Worm (Caenorhabditis elegans) whole organism, young adult: ENCODE data around the gene lin-37.

ENCODE experiments used
- B0019.2 ChIP-seq: fragments of 200-800 bp; sonication (Bioruptor generic); conservative IDR thresholded peaks from 2 replicates; pipeline ENCODE4 v1.3.6; 2022; ENCODE audit warnings: missing genetic modification reagents, missing genetic modification characterization, missing compliant biosample characterization
- B0336.3 ChIP-seq: fragments of 200-800 bp; sonication (Bioruptor generic); IDR thresholded peaks from 2 replicates; pipeline ENCODE4 v1.3.6; 2022; ENCODE audit warnings: missing genetic modification characterization, missing compliant biosample characterization
- D2030.7 ChIP-seq: fragments of 200-800 bp; sonication (Bioruptor generic); IDR thresholded peaks from 2 replicates; pipeline ENCODE4 v1.3.6; 2022; ENCODE audit warnings: missing genetic modification reagents, missing genetic modification characterization, missing compliant biosample characterization
- F33H1.4 ChIP-seq: fragments of 200-800 bp; sonication (Bioruptor generic); IDR thresholded peaks from 2 replicates; pipeline ENCODE4 v1.3.6; 2022; ENCODE audit warnings: missing genetic modification reagents, missing genetic modification characterization, missing compliant biosample characterization
- T07F8.4 ChIP-seq: sonication (generic microtip); optimal IDR thresholded peaks from 2 replicates; lab custom pipeline; 2016; ENCODE audit warnings: mild to moderate bottlenecking, missing genetic modification characterization, moderate library complexity, missing compliant biosample characterization
- attf-5 ChIP-seq: fragments of 200-800 bp; sonication (Bioruptor generic); optimal IDR thresholded peaks from 2 replicates; lab custom pipeline; 2018; ENCODE audit warnings: mild to moderate bottlenecking, missing genetic modification characterization, missing compliant biosample characterization
- dpff-1 ChIP-seq: sonication (generic microtip); optimal IDR thresholded peaks from 2 replicates; lab custom pipeline; 2017; ENCODE audit warnings: mild to moderate bottlenecking, missing genetic modification characterization, missing compliant biosample characterization
- dpl-1 ChIP-seq: fragments of 150-350 bp; optimal IDR thresholded peaks from 2 replicates; lab custom pipeline; 2014; ENCODE audit warnings: missing biosample characterization, missing genetic modification reagents, missing genetic modification characterization
- egl-44 ChIP-seq: fragments of 200-800 bp; sonication (Bioruptor generic); IDR thresholded peaks from 2 replicates; pipeline ENCODE4 v1.3.6; 2022; ENCODE audit warnings: missing genetic modification reagents, missing genetic modification characterization, missing compliant biosample characterization
- egrh-3 ChIP-seq: fragments of 200-800 bp; sonication (Bioruptor generic); IDR thresholded peaks from 2 replicates; pipeline ENCODE4 v1.3.6; 2022; ENCODE audit warnings: missing genetic modification reagents, missing genetic modification characterization, missing compliant biosample characterization
- ekl-4 ChIP-seq: fragments of 200-800 bp; sonication (Bioruptor generic); IDR thresholded peaks from 2 replicates; pipeline ENCODE4 v1.3.6; 2022; ENCODE audit warnings: missing genetic modification reagents, missing genetic modification characterization, missing compliant biosample characterization
- fkh-3 ChIP-seq: sonication (generic microtip); optimal IDR thresholded peaks from 2 replicates; lab custom pipeline; 2016; ENCODE audit warnings: mild to moderate bottlenecking, missing genetic modification characterization, missing compliant biosample characterization
- gei-17 ChIP-seq: fragments of 200-800 bp; sonication (Bioruptor generic); optimal IDR thresholded peaks from 2 replicates; lab custom pipeline; 2018; ENCODE audit warnings: mild to moderate bottlenecking, missing genetic modification characterization, missing compliant biosample characterization
- him-1 ChIP-seq: sonication (generic microtip); optimal IDR thresholded peaks from 2 replicates; lab custom pipeline; 2016; ENCODE audit warnings: missing genotype, missing genetic modification reagents, missing genetic modification characterization, missing compliant biosample characterization
- hrde-1 ChIP-seq: sonication (generic microtip); optimal IDR thresholded peaks from 2 replicates; lab custom pipeline; 2016; ENCODE audit warnings: missing genetic modification characterization, mild to moderate bottlenecking, missing compliant biosample characterization, moderate library complexity, missing genotype, missing genetic modification reagents, borderline replicate concordance
- lin-26 ChIP-seq: fragments of 200-800 bp; sonication (Bioruptor generic); IDR thresholded peaks from 2 replicates; pipeline ENCODE4 v1.3.6; 2022; ENCODE audit warnings: missing genetic modification reagents, missing genetic modification characterization, missing compliant biosample characterization
- lin-35 ChIP-seq, 3 experiments: fragments of 150-350 bp in 2 of 3; sonication (generic microtip) in 1 of 3; optimal IDR thresholded peaks; 2 replicates each; lab custom pipeline; 2014 to 2018; ENCODE audit warnings: missing biosample characterization in 3 of 3, missing genetic modification characterization in 3 of 3, missing genetic modification reagents in 3 of 3
- lin-54 ChIP-seq: fragments of 200-800 bp; sonication (Bioruptor generic); optimal IDR thresholded peaks from 2 replicates; lab custom pipeline; 2018; ENCODE audit warnings: mild to moderate bottlenecking, missing genetic modification characterization, missing compliant biosample characterization
- lsl-1 ChIP-seq: fragments of 200-800 bp; sonication (Bioruptor generic); optimal IDR thresholded peaks from 2 replicates; lab custom pipeline; 2018; ENCODE audit warnings: mild to moderate bottlenecking, missing genetic modification characterization, moderate library complexity, missing compliant biosample characterization
- madf-10 ChIP-seq: sonication (generic microtip); optimal IDR thresholded peaks from 2 replicates; lab custom pipeline; 2016; ENCODE audit warnings: mild to moderate bottlenecking, missing genetic modification characterization, missing compliant biosample characterization
- madf-3 ChIP-seq: fragments of 200-800 bp; sonication (Bioruptor generic); IDR thresholded peaks from 2 replicates; pipeline ENCODE4 v1.3.6; 2022; ENCODE audit warnings: missing genetic modification reagents, missing genetic modification characterization, missing compliant biosample characterization
- madf-6 ChIP-seq: fragments of 200-800 bp; sonication (Bioruptor generic); IDR thresholded peaks from 2 replicates; pipeline ENCODE4 v1.3.6; 2022; ENCODE audit warnings: missing genetic modification reagents, missing genetic modification characterization, missing compliant biosample characterization
- nfyb-1 ChIP-seq: fragments of 200-800 bp; sonication (Bioruptor generic); IDR thresholded peaks from 2 replicates; pipeline ENCODE4 v1.3.6; 2022; ENCODE audit warnings: missing genetic modification reagents, missing genetic modification characterization, missing compliant biosample characterization
- nhr-120 ChIP-seq: fragments of 200-800 bp; sonication (Bioruptor generic); IDR thresholded peaks from 2 replicates; pipeline ENCODE4 v1.3.6; 2022; ENCODE audit warnings: missing genetic modification characterization, missing compliant biosample characterization
- nhr-80 ChIP-seq: sonication (generic microtip); optimal IDR thresholded peaks from 2 replicates; lab custom pipeline; 2016; ENCODE audit warnings: missing genetic modification characterization, missing compliant biosample characterization
- rec-8 ChIP-seq, 2 experiments: sonication (generic microtip); optimal IDR thresholded peaks; 2 replicates each; lab custom pipeline; 2016; ENCODE audit warnings: mild to moderate bottlenecking in 2 of 2, missing genetic modification characterization in 2 of 2, missing genetic modification reagents in 2 of 2, missing genotype in 2 of 2, missing biosample characterization in 1 of 2, missing compliant biosample characterization in 1 of 2, moderate library complexity in 1 of 2
- snpc-1.1 ChIP-seq: sonication (generic microtip); optimal IDR thresholded peaks from 2 replicates; lab custom pipeline; 2017; ENCODE audit warnings: missing genetic modification characterization, mild to moderate bottlenecking, missing compliant biosample characterization, antibody characterized with exemption, moderate library complexity, missing genotype, missing genetic modification reagents; ENCODE audit not compliant: insufficient read depth
- sptf-2 ChIP-seq: fragments of 200-800 bp; sonication (Bioruptor generic); optimal IDR thresholded peaks from 2 replicates; lab custom pipeline; 2018; ENCODE audit warnings: mild to moderate bottlenecking, missing genetic modification characterization, missing compliant biosample characterization
- tbx-9 ChIP-seq: sonication (generic microtip); optimal IDR thresholded peaks from 2 replicates; lab custom pipeline; 2016; ENCODE audit warnings: borderline replicate concordance, missing genetic modification characterization, inconsistent platforms, missing compliant biosample characterization
- unc-130 ChIP-seq: sonication (generic microtip); optimal IDR thresholded peaks from 2 replicates; lab custom pipeline; 2016; ENCODE audit warnings: missing genetic modification reagents, missing genetic modification characterization, missing compliant biosample characterization
- unc-62 ChIP-seq: fragments of 150-350 bp; optimal IDR thresholded peaks from 2 replicates; lab custom pipeline; 2014; ENCODE audit warnings: missing biosample characterization, missing genetic modification reagents, missing genetic modification characterization
- zfh-2 ChIP-seq: fragments of 200-800 bp; sonication (Bioruptor generic); conservative IDR thresholded peaks from 2 replicates; pipeline ENCODE4 v1.3.6; 2022; ENCODE audit warnings: missing genetic modification reagents, missing genetic modification characterization, missing compliant biosample characterization
- zim-3 ChIP-seq: sonication (generic microtip); optimal IDR thresholded peaks from 2 replicates; lab custom pipeline; 2017; ENCODE audit warnings: mild to moderate bottlenecking, missing genetic modification characterization, moderate library complexity, missing compliant biosample characterization
- ztf-28 ChIP-seq: fragments of 200-800 bp; sonication (Bioruptor generic); IDR thresholded peaks from 2 replicates; pipeline ENCODE4 v1.3.6; 2022; ENCODE audit warnings: missing genetic modification reagents, missing genetic modification characterization, missing compliant biosample characterization

The lin-37 gene

DNA sequence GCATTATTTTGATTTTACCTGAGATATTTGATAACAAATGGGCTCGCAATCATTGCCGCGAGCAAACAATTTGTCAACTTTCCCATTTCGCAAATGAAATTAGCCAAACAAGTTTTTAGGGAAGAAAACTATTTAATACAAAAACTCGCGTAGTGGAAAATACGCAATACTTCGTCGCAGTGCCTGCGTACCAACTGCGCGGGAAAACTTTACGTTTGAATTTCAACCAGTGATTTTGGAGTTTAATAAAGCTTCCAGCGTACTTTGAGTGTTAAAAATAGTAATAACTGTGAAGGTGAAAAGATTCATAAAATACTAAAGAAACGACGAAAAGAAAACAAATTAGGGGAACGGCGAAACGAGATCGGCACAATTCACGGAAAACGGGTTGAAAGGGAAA, 12.6 kb upstream of the lin-37 start, which contains the start of gene tofu-7 (continued):
- TF ChIP-seq ztf-28 (GFP tag; lab: Robert Waterston, UW): no peak
- peak; percentile 72 for TF ChIP-seq lin-54 (GFP tag; lab: Kevin White, UChicago)
- peak; percentile 11 for TF ChIP-seq hrde-1 (tag; lab: Kevin White, UChicago)
- TF ChIP-seq lsl-1 (GFP tag; lab: Kevin White, UChicago): peak; percentile 34
- TF ChIP-seq D2030.7 (GFP tag; lab: Robert Waterston, UW): peak; percentile 28; the same call in 1 of the 2 replicates
- TF ChIP-seq unc-130: no peak
- TF ChIP-seq snpc-1.1 (tag; lab: Kevin White, UChicago): no peak
- peak; percentile 66; the same call in 1 of the 2 replicates for TF ChIP-seq B0019.2 (GFP tag; lab: Robert Waterston, UW)
- peak; percentile 51 for TF ChIP-seq F33H1.4 (GFP tag; lab: Robert Waterston, UW)

DNA sequence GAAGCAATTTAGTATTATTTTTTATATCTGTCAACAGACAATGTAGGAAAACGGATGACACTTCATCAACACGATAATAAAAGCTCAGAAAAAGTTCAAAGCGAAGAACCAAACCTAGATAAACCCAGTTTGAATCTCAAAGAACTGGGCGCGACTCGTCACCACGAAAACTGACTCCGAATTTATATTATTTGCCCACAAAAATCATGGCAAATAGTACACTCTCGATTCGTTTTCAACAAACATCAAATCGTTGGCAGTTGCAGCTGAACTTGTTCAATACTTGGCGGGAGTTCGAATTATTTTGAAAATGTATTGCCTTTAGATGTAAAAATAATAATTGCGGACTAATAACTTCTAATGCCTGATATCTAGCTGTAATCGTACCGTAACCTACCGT, 10.8 kb upstream of the lin-37 start:
- TF ChIP-seq fkh-3 (tag; lab: Kevin White, UChicago): no peak
- TF ChIP-seq dpl-1 (GFP tag; lab: Kevin White, UChicago): no peak
- no peak for TF ChIP-seq egrh-3 (GFP tag; lab: Robert Waterston, UW)
- no peak for TF ChIP-seq attf-5 (GFP tag; lab: Kevin White, UChicago)
- TF ChIP-seq lin-26 (GFP tag; lab: Robert Waterston, UW): no peak
- TF ChIP-seq madf-3 (GFP tag; lab: Robert Waterston, UW): no peak
- no peak for TF ChIP-seq gei-17 (GFP tag; lab: Kevin White, UChicago)
- TF ChIP-seq madf-10 (tag; lab: Kevin White, UChicago): no peak
- TF ChIP-seq madf-6 (GFP tag; lab: Robert Waterston, UW): no peak
- TF ChIP-seq, all 124 proteins: peak for 0

DNA sequence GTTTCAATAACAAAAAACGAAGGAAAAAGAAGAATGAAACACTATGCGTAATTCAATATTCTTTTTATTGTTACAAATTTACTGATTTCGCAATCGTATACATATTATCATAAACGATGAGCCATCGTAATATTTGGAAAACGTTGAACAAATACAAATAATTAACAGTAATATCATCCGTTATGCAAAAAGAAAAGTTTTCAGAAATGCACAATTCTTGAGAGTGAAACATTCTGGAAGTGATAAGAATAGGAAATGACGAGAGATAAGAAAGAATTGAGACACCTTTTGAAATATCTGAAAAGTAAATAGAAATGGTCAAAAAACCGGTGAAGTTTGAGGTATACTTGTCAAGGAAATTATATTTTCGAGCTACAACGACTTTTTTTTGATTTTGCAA, 9.1 kb upstream of the lin-37 start:
- TF ChIP-seq unc-62 (GFP tag; lab: Kevin White, UChicago): peak; percentile 1
- TF ChIP-seq nhr-80 (tag; lab: Kevin White, UChicago): peak; percentile 41
- no peak for TF ChIP-seq sptf-2 (GFP tag; lab: Kevin White, UChicago)
- no peak for TF ChIP-seq lin-35 (GFP tag; optimal IDR thresholded peaks at IDR 0.05; lab: Kevin White, UChicago)

DNA sequence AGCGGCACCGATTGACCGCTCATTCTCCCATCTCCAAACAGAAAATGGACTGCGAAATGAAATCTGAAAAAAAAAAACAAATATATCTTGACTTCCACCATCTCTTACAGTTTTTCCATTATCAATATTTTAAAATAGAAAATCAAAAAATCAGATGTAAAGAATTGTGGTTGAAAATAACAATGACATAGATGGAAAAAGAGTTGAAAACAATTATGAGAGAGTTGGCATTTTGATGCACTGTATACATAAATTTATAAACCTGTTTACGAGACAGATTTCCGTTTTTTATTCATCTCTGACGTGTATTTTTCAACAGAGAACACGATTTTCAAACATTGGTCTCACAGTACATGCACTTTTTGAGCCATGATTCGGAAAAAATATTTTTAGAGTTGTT, 8.3 kb upstream of the lin-37 start, which contains the start of gene ZK418.7:
ZK418.7 (minus strand) TSS at position 101 of the 400 bp plus-strand sequence.
- TF ChIP-seq T07F8.4 (tag; lab: Kevin White, UChicago): no peak
- no peak for TF ChIP-seq nhr-120
- TF ChIP-seq lin-26 (GFP tag; lab: Robert Waterston, UW): no peak
- no peak for TF ChIP-seq nfyb-1 (GFP tag; lab: Robert Waterston, UW)
- TF ChIP-seq egl-44 (GFP tag; lab: Robert Waterston, UW): no peak
- no peak for TF ChIP-seq zim-3 (tag; lab: Kevin White, UChicago)
- no peak for TF ChIP-seq him-1 (tag; lab: Kevin White, UChicago)
- no peak for TF ChIP-seq hrde-1 (tag; lab: Kevin White, UChicago)
- no peak for TF ChIP-seq ekl-4 (GFP tag; lab: Robert Waterston, UW)
- no peak for TF ChIP-seq rec-8 (tag; optimal IDR thresholded peaks at IDR 0.05; lab: Kevin White, UChicago)
- no peak for TF ChIP-seq dpff-1 (tag; lab: Kevin White, UChicago)

DNA sequence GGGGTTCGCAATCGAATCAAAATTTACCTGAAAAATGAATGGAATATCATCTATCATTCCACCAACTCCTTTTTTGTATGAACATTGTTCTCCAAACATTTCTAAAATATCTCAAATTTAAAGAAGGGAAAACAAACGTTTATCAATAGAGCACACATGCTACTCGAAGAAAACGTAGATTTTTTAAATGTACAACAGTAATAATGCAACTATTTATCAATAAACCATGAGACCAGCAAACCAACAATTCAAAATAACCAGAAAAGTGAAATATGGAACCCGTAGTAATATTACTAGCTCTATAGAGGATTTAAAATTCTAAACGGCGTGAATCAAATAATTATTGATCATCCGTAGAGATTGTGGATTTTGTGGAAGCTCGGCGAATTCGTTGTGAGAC, 6.4 kb upstream of the lin-37 start, which contains the start of gene ZK418.6:
ZK418.6 (minus strand) TSS at position 101 of the 400 bp plus-strand sequence.
- TF ChIP-seq B0336.3 (GFP tag; lab: Robert Waterston, UW): no peak
- TF ChIP-seq tbx-9 (tag; lab: Kevin White, UChicago): no peak
- TF ChIP-seq zfh-2 (GFP tag; lab: Robert Waterston, UW): no peak
- TF ChIP-seq fkh-3 (tag; lab: Kevin White, UChicago): no peak
- TF ChIP-seq, all 124 proteins: peak for 0
